Comparison of ENCODE assay signal across 1 fruit fly cellular context in the genomic region with DNA sequence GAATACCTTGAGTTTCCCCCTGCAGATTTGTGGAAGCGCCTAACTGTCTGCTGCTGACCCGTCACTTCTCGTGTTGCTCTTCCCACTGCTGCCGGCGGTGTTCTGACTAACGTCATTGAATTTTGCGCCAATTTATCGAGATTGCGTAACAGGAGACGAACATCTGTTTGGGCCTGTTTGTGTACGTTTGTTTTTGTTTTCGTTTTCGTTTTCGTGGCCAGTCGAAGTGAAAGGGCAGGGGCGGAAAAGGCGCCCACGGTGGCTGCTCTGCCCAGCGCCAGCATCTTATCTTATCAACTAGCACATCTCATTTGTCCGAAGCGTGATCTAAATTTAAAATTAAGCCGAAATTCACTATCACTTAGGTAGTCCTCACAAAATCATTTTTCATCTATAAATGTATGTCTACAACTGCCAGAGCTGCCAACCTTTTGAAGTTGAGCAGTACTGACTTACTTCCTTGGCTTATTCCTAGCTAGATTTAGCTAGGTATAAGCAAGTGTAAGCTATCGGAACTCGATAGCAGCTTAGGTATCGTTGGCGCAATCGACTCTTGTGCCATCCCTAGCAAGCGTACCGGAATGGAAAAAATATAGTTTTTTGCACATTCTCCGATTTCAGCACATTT.
TF ChIP-seq lines count a peak whose summit lies in the region.

Ctr9 (plus strand) TSS at position 220 of the 628 bp plus-strand sequence.
Nt5a (minus strand) TSS at position 414 of the 628 bp plus-strand sequence.

TF ChIP-seq in whole organism, embryonic, 481 proteins besides CTCF, POLR2A, EP300 and RAD21 (continued from another document and continues in another):
- peak; percentile 81 for TF ChIP-seq amos (GFP tag; IDR thresholded peaks at IDR 0.05; lab: Robert Waterston, UW; ENCODE audit: partially characterized antibody)
- no peak for TF ChIP-seq CG5180 (GFP tag; optimal IDR thresholded peaks at IDR 0.05; lab: Kevin White, UChicago)
- no peak for TF ChIP-seq Optix (GFP tag; IDR thresholded peaks at IDR 0.05; lab: Robert Waterston, UW)
- TF ChIP-seq slbo (GFP tag; IDR thresholded peaks at IDR 0.05; lab: Robert Waterston, UW): peak; percentile 80
- peak; percentile 5 for TF ChIP-seq CG4424 (GFP tag; optimal IDR thresholded peaks at IDR 0.05; lab: Kevin White, UChicago)
- TF ChIP-seq HLH3B (GFP tag; IDR thresholded peaks at IDR 0.05; lab: Robert Waterston, UW): no peak; the same call in 1 of the 2 replicates
- no peak for TF ChIP-seq CG8478 (optimal IDR thresholded peaks at IDR 0.05; lab: Kevin White, UChicago)
- TF ChIP-seq ewg (GFP tag; optimal IDR thresholded peaks at IDR 0.05; lab: Kevin White, UChicago): no peak
- peak; percentile 24 for TF ChIP-seq hkb (optimal IDR thresholded peaks at IDR 0.05; lab: Kevin White, UChicago)
- peak; percentile 36; the same call in 1 of the 2 replicates for TF ChIP-seq hkb (GFP tag; IDR thresholded peaks at IDR 0.05; lab: Robert Waterston, UW)
- TF ChIP-seq prd (optimal IDR thresholded peaks at IDR 0.05; lab: Kevin White, UChicago): no peak
- peak; percentile 45; the same call in 2 of the 3 replicates for TF ChIP-seq prd (GFP tag; IDR thresholded peaks at IDR 0.05; lab: Robert Waterston, UW)
- 0 out of 2 replicates have a peak, but pooled peaks have one; percentile 6 for TF ChIP-seq CG17328 (GFP tag; IDR thresholded peaks at IDR 0.05; lab: Robert Waterston, UW)
- peak; percentile 8 for TF ChIP-seq Nf-YB (GFP tag; optimal IDR thresholded peaks at IDR 0.05; lab: Kevin White, UChicago)
- TF ChIP-seq Fer2 (tag; optimal IDR thresholded peaks at IDR 0.05; lab: Kevin White, UChicago): peak; percentile 60
- no peak for TF ChIP-seq ap (GFP tag; IDR thresholded peaks at IDR 0.05; lab: Robert Waterston, UW)
- TF ChIP-seq stc (GFP tag; IDR thresholded peaks at IDR 0.05; lab: Robert Waterston, UW): no peak
- no peak for TF ChIP-seq CG4707 (GFP tag; optimal IDR thresholded peaks at IDR 0.05; lab: Kevin White, UChicago)
- TF ChIP-seq CG9797 (GFP tag; optimal IDR thresholded peaks at IDR 0.05; lab: Kevin White, UChicago): peak; percentile 37
- peak; percentile 23 for TF ChIP-seq Dad (GFP tag; optimal IDR thresholded peaks at IDR 0.05; lab: Kevin White, UChicago)
- no peak for TF ChIP-seq CG17568 (GFP tag; optimal IDR thresholded peaks at IDR 0.05; lab: Kevin White, UChicago)
- peak; percentile 38 for TF ChIP-seq CG18599 (GFP tag; optimal IDR thresholded peaks at IDR 0.05; lab: Kevin White, UChicago)
- peak; percentile 56 for TF ChIP-seq jumu (GFP tag; optimal IDR thresholded peaks at IDR 0.05; lab: Kevin White, UChicago)
- TF ChIP-seq peb (GFP tag; IDR thresholded peaks at IDR 0.05; lab: Robert Waterston, UW): no peak
- peak; percentile 85 for TF ChIP-seq Rfx (GFP tag; IDR thresholded peaks at IDR 0.05; lab: Robert Waterston, UW)
- peak in 1 of 2 experiments; percentile 34 for TF ChIP-seq tll (GFP tag; optimal IDR thresholded peaks at IDR 0.05; lab: Kevin White, UChicago)
- peak; percentile 40 for TF ChIP-seq repo (GFP tag; optimal IDR thresholded peaks at IDR 0.05; lab: Kevin White, UChicago)
- no peak for TF ChIP-seq Xrp1 (GFP tag; IDR thresholded peaks at IDR 0.05; lab: Robert Waterston, UW)
- no peak for TF ChIP-seq CG6654 (GFP tag; optimal IDR thresholded peaks at IDR 0.05; lab: Kevin White, UChicago)
- no peak for TF ChIP-seq gem (tag; optimal IDR thresholded peaks at IDR 0.05; lab: Kevin White, UChicago)
- no peak for TF ChIP-seq CG18619 (GFP tag; optimal IDR thresholded peaks at IDR 0.05; lab: Kevin White, UChicago)
- TF ChIP-seq HmgD (GFP tag; optimal IDR thresholded peaks at IDR 0.05; lab: Kevin White, UChicago): peak; percentile 41
- peak; percentile 87 for TF ChIP-seq CG13287 (GFP tag; IDR thresholded peaks at IDR 0.05; lab: Robert Waterston, UW; ENCODE audit: partially characterized antibody)
- TF ChIP-seq cas (GFP tag; IDR thresholded peaks at IDR 0.05; lab: Robert Waterston, UW): peak; percentile 59; the same call in 1 of the 2 replicates
- TF ChIP-seq maf-S (GFP tag; optimal IDR thresholded peaks at IDR 0.05; lab: Kevin White, UChicago): peak; percentile 45
- no peak for TF ChIP-seq sima (GFP tag; optimal IDR thresholded peaks at IDR 0.05; lab: Kevin White, UChicago)
- TF ChIP-seq CG34376 (GFP tag; optimal IDR thresholded peaks at IDR 0.05; lab: Kevin White, UChicago): peak; percentile 70
- 0 out of 2 replicates have a peak, but pooled peaks have one; percentile 25 for TF ChIP-seq Ada2b (GFP tag; IDR thresholded peaks at IDR 0.05; lab: Robert Waterston, UW)
- TF ChIP-seq usp (GFP tag; optimal IDR thresholded peaks at IDR 0.05; lab: Kevin White, UChicago): no peak
- TF ChIP-seq br (optimal IDR thresholded peaks at IDR 0.05; lab: Kevin White, UChicago): no peak
- no peak for TF ChIP-seq CG11504 (tag; optimal IDR thresholded peaks at IDR 0.05; lab: Kevin White, UChicago)
- no peak for TF ChIP-seq Gsc (GFP tag; IDR thresholded peaks at IDR 0.05; lab: Robert Waterston, UW)
- TF ChIP-seq D19A (tag; optimal IDR thresholded peaks at IDR 0.05; lab: Kevin White, UChicago): no peak
- peak; percentile 72 for TF ChIP-seq sob (GFP tag; IDR thresholded peaks at IDR 0.05; lab: Robert Waterston, UW)
- TF ChIP-seq HLHmδ (GFP tag; optimal IDR thresholded peaks at IDR 0.05; lab: Kevin White, UChicago): no peak
- TF ChIP-seq chif (GFP tag; optimal IDR thresholded peaks at IDR 0.05; lab: Kevin White, UChicago): peak in 1 of 2 experiments; percentile 36
- no peak for TF ChIP-seq ase (GFP tag; IDR thresholded peaks at IDR 0.05; lab: Robert Waterston, UW)
- TF ChIP-seq Hmx (GFP tag; optimal IDR thresholded peaks at IDR 0.05; lab: Kevin White, UChicago): no peak
- no peak for TF ChIP-seq CG18476 (GFP tag; optimal IDR thresholded peaks at IDR 0.05; lab: Kevin White, UChicago)
- TF ChIP-seq az2 (GFP tag; optimal IDR thresholded peaks at IDR 0.05; lab: Kevin White, UChicago): peak; percentile 31
- TF ChIP-seq fd64A (GFP tag; optimal IDR thresholded peaks at IDR 0.05; lab: Kevin White, UChicago): no peak
- TF ChIP-seq Six4 (GFP tag; optimal IDR thresholded peaks at IDR 0.05; lab: Kevin White, UChicago): peak; percentile 8
- TF ChIP-seq wek (GFP tag; optimal IDR thresholded peaks at IDR 0.05; lab: Kevin White, UChicago): no peak
- no peak for TF ChIP-seq ab (GFP tag; optimal IDR thresholded peaks at IDR 0.05; lab: Kevin White, UChicago)
- TF ChIP-seq trh (GFP tag; optimal IDR thresholded peaks at IDR 0.05; lab: Kevin White, UChicago): no peak
- TF ChIP-seq E2f2 (GFP tag; IDR thresholded peaks at IDR 0.05; lab: Robert Waterston, UW): peak; percentile 53
- TF ChIP-seq CG12744 (GFP tag; optimal IDR thresholded peaks at IDR 0.05; lab: Kevin White, UChicago): peak; percentile 61
- TF ChIP-seq CG1529 (GFP tag; optimal IDR thresholded peaks at IDR 0.05; lab: Kevin White, UChicago): no peak
- TF ChIP-seq CG10267 (tag; optimal IDR thresholded peaks at IDR 0.05; lab: Kevin White, UChicago): peak; percentile 61
- peak; percentile 79 for TF ChIP-seq BEAF-32 (GFP tag; optimal IDR thresholded peaks at IDR 0.05; lab: Kevin White, UChicago)
- TF ChIP-seq Tbp (GFP tag; optimal IDR thresholded peaks at IDR 0.05; lab: Kevin White, UChicago): no peak
- TF ChIP-seq CG13894 (tag; optimal IDR thresholded peaks at IDR 0.05; lab: Kevin White, UChicago): peak; percentile 76
- no peak for TF ChIP-seq pfk (GFP tag; optimal IDR thresholded peaks at IDR 0.05; lab: Kevin White, UChicago)
- TF ChIP-seq CG15601 (tag; optimal IDR thresholded peaks at IDR 0.05; lab: Kevin White, UChicago): peak; percentile 62
- TF ChIP-seq CG7357 (GFP tag; IDR thresholded peaks at IDR 0.05; lab: Robert Waterston, UW): peak; percentile 7; the same call in 1 of the 3 replicates
- peak; percentile 81 for TF ChIP-seq CG34224 (GFP tag; IDR thresholded peaks at IDR 0.05; lab: Robert Waterston, UW; ENCODE audit: partially characterized antibody)
- TF ChIP-seq oc (tag; optimal IDR thresholded peaks at IDR 0.05; lab: Kevin White, UChicago): no peak
- no peak for TF ChIP-seq CG4820 (GFP tag; optimal IDR thresholded peaks at IDR 0.05; lab: Kevin White, UChicago)
- TF ChIP-seq ems (GFP tag; optimal IDR thresholded peaks at IDR 0.05; lab: Kevin White, UChicago): peak; percentile 56
- peak; percentile 52 for TF ChIP-seq Fer1 (GFP tag; optimal IDR thresholded peaks at IDR 0.05; lab: Kevin White, UChicago)
- TF ChIP-seq CG7786 (GFP tag; optimal IDR thresholded peaks at IDR 0.05; lab: Kevin White, UChicago): peak; percentile 52
- TF ChIP-seq dimm (GFP tag; IDR thresholded peaks at IDR 0.05; lab: Robert Waterston, UW): no peak
- no peak for TF ChIP-seq CG3838 (GFP tag; optimal IDR thresholded peaks at IDR 0.05; lab: Kevin White, UChicago)
- peak; percentile 68 for TF ChIP-seq ERR (GFP tag; optimal IDR thresholded peaks at IDR 0.05; lab: Kevin White, UChicago)
- TF ChIP-seq fd96Cb (tag; optimal IDR thresholded peaks at IDR 0.05; lab: Kevin White, UChicago): no peak
- peak; percentile 45 for TF ChIP-seq CG7928 (GFP tag; optimal IDR thresholded peaks at IDR 0.05; lab: Kevin White, UChicago)
- no peak for TF ChIP-seq pan (optimal IDR thresholded peaks at IDR 0.05; lab: Kevin White, UChicago)
- TF ChIP-seq pan (GFP tag; optimal IDR thresholded peaks at IDR 0.05 in 1 of 2, IDR thresholded peaks at IDR 0.05 in 1 of 2): no peak
- peak; percentile 2 for TF ChIP-seq CG8089 (GFP tag; optimal IDR thresholded peaks at IDR 0.05; lab: Kevin White, UChicago)
- no peak for TF ChIP-seq Mes4 (GFP tag; optimal IDR thresholded peaks at IDR 0.05; lab: Kevin White, UChicago)
- peak; percentile 56 for TF ChIP-seq CHES-1-like (GFP tag; optimal IDR thresholded peaks at IDR 0.05; lab: Kevin White, UChicago)
- no peak for TF ChIP-seq Vsx1 (GFP tag; optimal IDR thresholded peaks at IDR 0.05; lab: Kevin White, UChicago)
- TF ChIP-seq ttk (GFP tag; IDR thresholded peaks at IDR 0.05; lab: Robert Waterston, UW): no peak
- no peak for TF ChIP-seq Sox100B (GFP tag; optimal IDR thresholded peaks at IDR 0.05; lab: Kevin White, UChicago)
- peak; percentile 49 for TF ChIP-seq Side (GFP tag; optimal IDR thresholded peaks at IDR 0.05; lab: Kevin White, UChicago)
- TF ChIP-seq dm (GFP tag; optimal IDR thresholded peaks at IDR 0.05; lab: Kevin White, UChicago): peak; percentile 54
- TF ChIP-seq CG10979 (tag; optimal IDR thresholded peaks at IDR 0.05; lab: Kevin White, UChicago): peak; percentile 13
- TF ChIP-seq CG31224 (GFP tag; IDR thresholded peaks at IDR 0.05; lab: Robert Waterston, UW): peak; percentile 62; the same call in 1 of the 2 replicates
- peak; percentile 58 for TF ChIP-seq grau (tag; optimal IDR thresholded peaks at IDR 0.05; lab: Kevin White, UChicago)
- TF ChIP-seq CG1603 (tag; optimal IDR thresholded peaks at IDR 0.05; lab: Kevin White, UChicago): peak; percentile 85
- peak; percentile 53 to 100 for TF ChIP-seq Pdp1 (GFP tag; optimal IDR thresholded peaks at IDR 0.05; lab: Kevin White, UChicago)
- no peak for TF ChIP-seq Taf1 (GFP tag; IDR thresholded peaks at IDR 0.05; lab: Robert Waterston, UW)
- TF ChIP-seq zen (tag; optimal IDR thresholded peaks at IDR 0.05; lab: Kevin White, UChicago): peak; percentile 18
- TF ChIP-seq CG16863 (GFP tag; optimal IDR thresholded peaks at IDR 0.05; lab: Kevin White, UChicago): peak; percentile 27
- no peak for TF ChIP-seq cato (GFP tag; optimal IDR thresholded peaks at IDR 0.05; lab: Kevin White, UChicago; ENCODE audit: borderline replicate concordance)
- TF ChIP-seq CG2116 (GFP tag; optimal IDR thresholded peaks at IDR 0.05; lab: Kevin White, UChicago): peak; percentile 78
- no peak for TF ChIP-seq CG8281 (tag; optimal IDR thresholded peaks at IDR 0.05; lab: Kevin White, UChicago)
- peak; percentile 53 for TF ChIP-seq Abd-B (GFP tag; optimal IDR thresholded peaks at IDR 0.05; lab: Kevin White, UChicago)
- TF ChIP-seq lab (GFP tag; optimal IDR thresholded peaks at IDR 0.05; lab: Kevin White, UChicago): no peak
- peak; percentile 5 for TF ChIP-seq pb (GFP tag; optimal IDR thresholded peaks at IDR 0.05; lab: Kevin White, UChicago)
- TF ChIP-seq CG10959 (GFP tag; IDR thresholded peaks at IDR 0.05; lab: Robert Waterston, UW): no peak
- TF ChIP-seq Myb (GFP tag; optimal IDR thresholded peaks at IDR 0.05; lab: Kevin White, UChicago): peak; percentile 72
- TF ChIP-seq insv (GFP tag; optimal IDR thresholded peaks at IDR 0.05; lab: Kevin White, UChicago): peak in 1 of 2 experiments; percentile 71
- TF ChIP-seq CG3281 (GFP tag; optimal IDR thresholded peaks at IDR 0.05; lab: Kevin White, UChicago): no peak
- TF ChIP-seq zen2 (GFP tag; IDR thresholded peaks at IDR 0.05; lab: Robert Waterston, UW; ENCODE audit: partially characterized antibody): peak; percentile 57
- TF ChIP-seq CG18011 (GFP tag; optimal IDR thresholded peaks at IDR 0.05; lab: Kevin White, UChicago): peak; percentile 42
- peak; percentile 75 for TF ChIP-seq knrl (GFP tag; IDR thresholded peaks at IDR 0.05; lab: Robert Waterston, UW; ENCODE audit: partially characterized antibody)
- TF ChIP-seq CG15479 (GFP tag; optimal IDR thresholded peaks at IDR 0.05; lab: Kevin White, UChicago): peak; percentile 63
- peak; percentile 76 for TF ChIP-seq Antp (GFP tag; optimal IDR thresholded peaks at IDR 0.05; lab: Kevin White, UChicago)
- TF ChIP-seq fd102C (GFP tag; optimal IDR thresholded peaks at IDR 0.05; lab: Kevin White, UChicago): no peak
- peak; percentile 46; the same call in 1 of the 2 replicates for TF ChIP-seq ranshi (GFP tag; IDR thresholded peaks at IDR 0.05; lab: Robert Waterston, UW)
- TF ChIP-seq CG18764 (GFP tag; optimal IDR thresholded peaks at IDR 0.05; lab: Kevin White, UChicago): no peak
- peak; percentile 67; the same call in 1 of the 2 replicates for TF ChIP-seq CG11247 (GFP tag; IDR thresholded peaks at IDR 0.05; lab: Robert Waterston, UW)
- no peak for TF ChIP-seq pnt (GFP tag; optimal IDR thresholded peaks at IDR 0.05; lab: Kevin White, UChicago)
- TF ChIP-seq CG17912 (GFP tag; optimal IDR thresholded peaks at IDR 0.05; lab: Kevin White, UChicago): peak; percentile 53
- peak; percentile 68; the same call in 2 of the 3 replicates for TF ChIP-seq Dbx (GFP tag; IDR thresholded peaks at IDR 0.05; lab: Robert Waterston, UW)
- no peak for TF ChIP-seq CG30431 (GFP tag; optimal IDR thresholded peaks at IDR 0.05; lab: Kevin White, UChicago)
- no peak for TF ChIP-seq org-1 (GFP tag; optimal IDR thresholded peaks at IDR 0.05; lab: Kevin White, UChicago)
- peak; percentile 43 for TF ChIP-seq CG33213 (GFP tag; optimal IDR thresholded peaks at IDR 0.05; lab: Kevin White, UChicago)
- peak; percentile 74 for TF ChIP-seq CG3847 (GFP tag; IDR thresholded peaks at IDR 0.05; lab: Robert Waterston, UW)
- TF ChIP-seq CG3163 (GFP tag; optimal IDR thresholded peaks at IDR 0.05; lab: Kevin White, UChicago): peak; percentile 50
- TF ChIP-seq h (optimal IDR thresholded peaks at IDR 0.05; lab: Kevin White, UChicago): no peak
- TF ChIP-seq pzg (GFP tag; optimal IDR thresholded peaks at IDR 0.05; lab: Kevin White, UChicago): peak; percentile 94
